Fruit fly (Drosophila melanogaster) whole organism, embryonic: ENCODE measurements around the gene CG43184.

ENCODE experiments used
- Adf1 ChIP-seq: fragments of 200-800 bp; sonication (Bioruptor generic); IDR thresholded peaks from 2 replicates; pipeline ENCODE4 v1.3.6; 2022; ENCODE audit warnings: missing biosample characterization, missing genetic modification characterization
- Aef1 ChIP-seq: fragments of 200-800 bp; sonication (Bioruptor generic); IDR thresholded peaks from 3 replicates; pipeline ENCODE4 v1.3.6; 2022; ENCODE audit warnings: missing biosample characterization, missing genetic modification characterization
- Awh ChIP-seq: fragments of 200-800 bp; sonication (Bioruptor generic); IDR thresholded peaks from 2 replicates; pipeline ENCODE4, ENCODE4 v1.3.6; 2022; ENCODE audit warnings: missing biosample characterization, missing genetic modification characterization
- CG11504 ChIP-seq: fragments of 200-800 bp; sonication (Bioruptor generic); optimal IDR thresholded peaks from 3 replicates; lab custom pipeline; 2019; ENCODE audit warnings: missing biosample characterization, mild to moderate bottlenecking, missing genetic modification characterization, moderate library complexity
- CG12219 ChIP-seq: fragments of 200-800 bp; sonication (Bioruptor generic); optimal IDR thresholded peaks from 3 replicates; lab custom pipeline; 2018; ENCODE audit warnings: missing biosample characterization, mild to moderate bottlenecking, missing genetic modification characterization
- CG12299 ChIP-seq: fragments of 200-800 bp; sonication (Bioruptor generic); optimal IDR thresholded peaks from 2 replicates; lab custom pipeline; 2018; ENCODE audit warnings: missing biosample characterization, mild to moderate bottlenecking, missing genetic modification characterization
- CG14710 ChIP-seq: fragments of 200-800 bp; sonication (Bioruptor generic); optimal IDR thresholded peaks from 3 replicates; lab custom pipeline; 2019; ENCODE audit warnings: missing biosample characterization, mild to moderate bottlenecking, missing genetic modification characterization, moderate library complexity
- CG14860 ChIP-seq: fragments of 200-800 bp; sonication (Bioruptor generic); IDR thresholded peaks from 3 replicates; pipeline ENCODE4 v1.3.6; 2022; ENCODE audit warnings: missing biosample characterization, missing genetic modification characterization; ENCODE audit not compliant: partially characterized antibody
- CG1603 ChIP-seq: fragments of 200-800 bp; sonication (Bioruptor generic); optimal IDR thresholded peaks from 2 replicates; lab custom pipeline; 2019; ENCODE audit warnings: missing biosample characterization, mild to moderate bottlenecking, missing genetic modification characterization, moderate library complexity
- CG17359 ChIP-seq: fragments of 200-800 bp; sonication (Bioruptor generic); optimal IDR thresholded peaks from 3 replicates; lab custom pipeline; 2018; ENCODE audit warnings: missing biosample characterization, mild to moderate bottlenecking, missing genetic modification characterization, moderate library complexity
- CG4328 ChIP-seq: fragments of 200-800 bp; sonication (Bioruptor generic); optimal IDR thresholded peaks from 3 replicates; lab custom pipeline; 2017; ENCODE audit warnings: missing biosample characterization, missing genetic modification reagents, missing genetic modification characterization
- CG5180 ChIP-seq: fragments of 200-800 bp; sonication (Bioruptor generic); optimal IDR thresholded peaks from 3 replicates; lab custom pipeline; 2017; ENCODE audit warnings: missing biosample characterization, missing genetic modification characterization, mild to moderate bottlenecking, moderate library complexity, missing genetic modification reagents
- CG6854 ChIP-seq: fragments of 200-800 bp; sonication (Bioruptor generic); optimal IDR thresholded peaks from 3 replicates; lab custom pipeline; 2017; ENCODE audit warnings: missing biosample characterization, mild to moderate bottlenecking, missing genetic modification characterization
- CG8290 ChIP-seq, 3 experiments: fragments of 200-800 bp; sonication (Bioruptor generic); optimal IDR thresholded peaks; 2 replicates each; lab custom pipeline; 2016 to 2019; ENCODE audit warnings: missing biosample characterization in 3 of 3, missing genetic modification characterization in 3 of 3, mild to moderate bottlenecking in 2 of 3, moderate library complexity in 1 of 3
- CG9932 ChIP-seq: fragments of 200-800 bp; sonication (Bioruptor generic); IDR thresholded peaks from 2 replicates; pipeline ENCODE4 v1.3.6; 2022; ENCODE audit warnings: missing biosample characterization, missing genetic modification characterization
- CTCF ChIP-seq: fragments of 200-800 bp; sonication (Bioruptor generic); optimal IDR thresholded peaks from 2 replicates; lab custom pipeline; 2017; ENCODE audit warnings: missing biosample characterization, mild to moderate bottlenecking, missing genetic modification characterization, moderate library complexity
- CkIIα-i1 ChIP-seq: fragments of 200-800 bp; sonication (Bioruptor generic); IDR thresholded peaks from 2 replicates; pipeline ENCODE4 v1.3.6; 2022; ENCODE audit warnings: missing biosample characterization, missing genetic modification characterization
- Hand ChIP-seq: fragments of 200-800 bp; sonication (Bioruptor generic); optimal IDR thresholded peaks from 2 replicates; lab custom pipeline; 2017; ENCODE audit warnings: mild to moderate bottlenecking, missing biosample characterization, missing genetic modification reagents, missing genetic modification characterization
- Hmr ChIP-seq: fragments of 200-800 bp; sonication (Bioruptor generic); optimal IDR thresholded peaks from 3 replicates; lab custom pipeline; 2017; ENCODE audit warnings: mild to moderate bottlenecking, missing biosample characterization, missing genetic modification reagents, missing genetic modification characterization
- Kr ChIP-seq: fragments of 200-800 bp; sonication (Bioruptor generic); optimal IDR thresholded peaks from 2 replicates; lab custom pipeline; 2017; ENCODE audit warnings: missing biosample characterization, mild to moderate bottlenecking, missing genetic modification characterization
- Mes4 ChIP-seq: fragments of 200-800 bp; sonication (Bioruptor generic); optimal IDR thresholded peaks from 2 replicates; lab custom pipeline; 2016; ENCODE audit warnings: missing biosample characterization, missing genetic modification characterization
- NK7.1 ChIP-seq: fragments of 200-800 bp; sonication (Bioruptor generic); optimal IDR thresholded peaks from 3 replicates; lab custom pipeline; 2016; ENCODE audit warnings: missing biosample characterization, missing genetic modification characterization
- Nf-YB ChIP-seq: fragments of 200-800 bp; sonication (Bioruptor generic); optimal IDR thresholded peaks from 3 replicates; lab custom pipeline; 2019; ENCODE audit warnings: missing biosample characterization, mild to moderate bottlenecking, missing genetic modification characterization, moderate library complexity
- Side ChIP-seq: fragments of 200-800 bp; sonication (Bioruptor generic); optimal IDR thresholded peaks from 2 replicates; lab custom pipeline; 2016; ENCODE audit warnings: missing biosample characterization, missing genetic modification characterization
- Sox102F ChIP-seq: fragments of 200-800 bp; sonication (Bioruptor generic); optimal IDR thresholded peaks from 2 replicates; lab custom pipeline; 2018; ENCODE audit warnings: missing biosample characterization, mild to moderate bottlenecking, missing genetic modification characterization, moderate library complexity
- Tbp ChIP-seq: fragments of >200 bp; optimal IDR thresholded peaks from 2 replicates; lab custom pipeline; 2018; ENCODE audit warnings: missing biosample characterization, missing genetic modification characterization
- abd-A ChIP-seq: fragments of 200-800 bp; sonication (Bioruptor generic); optimal IDR thresholded peaks from 3 replicates; lab custom pipeline; 2019; ENCODE audit warnings: missing biosample characterization, mild to moderate bottlenecking, missing genetic modification characterization, moderate library complexity
- chn ChIP-seq: fragments of 200-800 bp; sonication (Bioruptor generic); optimal IDR thresholded peaks from 2 replicates; lab custom pipeline; 2016; ENCODE audit warnings: missing biosample characterization, missing genetic modification characterization
- disco-r ChIP-seq: fragments of 200-800 bp; sonication (Bioruptor generic); optimal IDR thresholded peaks from 2 replicates; lab custom pipeline; 2016; ENCODE audit warnings: missing biosample characterization, missing genetic modification characterization
- esg ChIP-seq: fragments of 200-800 bp; sonication (Bioruptor generic); conservative IDR thresholded peaks from 2 replicates; pipeline ENCODE4 v1.3.6; 2022; ENCODE audit warnings: missing biosample characterization, missing genetic modification characterization
- eve ChIP-seq, 2 experiments: fragments of >200 bp; optimal IDR thresholded peaks; 2 replicates each; lab custom pipeline; 2017; ENCODE audit warnings: missing biosample characterization in 2 of 2, missing genetic modification characterization in 2 of 2
- fd102C ChIP-seq: fragments of 200-800 bp; sonication (Bioruptor generic); optimal IDR thresholded peaks from 2 replicates; lab custom pipeline; 2018; ENCODE audit warnings: missing biosample characterization, mild to moderate bottlenecking, missing genetic modification characterization, moderate library complexity
- ftz-f1 ChIP-seq: fragments of 200-800 bp; sonication (Bioruptor generic); optimal IDR thresholded peaks from 2 replicates; lab custom pipeline; 2016; ENCODE audit warnings: missing biosample characterization, missing genetic modification characterization
- gce ChIP-seq: fragments of 200-800 bp; sonication (Bioruptor generic); IDR thresholded peaks from 3 replicates; pipeline ENCODE4 v1.3.6; 2022; ENCODE audit warnings: missing biosample characterization, missing genetic modification characterization
- gsb ChIP-seq: fragments of 200-800 bp; sonication (Bioruptor generic); IDR thresholded peaks from 2 replicates; pipeline ENCODE4 v1.3.6; 2022; ENCODE audit warnings: missing biosample characterization, missing genetic modification characterization
- gsb-n ChIP-seq: fragments of 200-800 bp; sonication (Bioruptor generic); optimal IDR thresholded peaks from 3 replicates; lab custom pipeline; 2018; ENCODE audit warnings: missing biosample characterization, mild to moderate bottlenecking, missing genetic modification characterization
- gt ChIP-seq: fragments of 200-800 bp; sonication (Bioruptor generic); IDR thresholded peaks from 2 replicates; pipeline ENCODE4 v1.3.6; 2022; ENCODE audit warnings: missing biosample characterization, missing genetic modification characterization
- mam ChIP-seq: fragments of 200-800 bp; sonication (Bioruptor generic); optimal IDR thresholded peaks from 3 replicates; lab custom pipeline; 2016; ENCODE audit warnings: missing biosample characterization, missing genetic modification characterization
- p53 ChIP-seq: fragments of 200-800 bp; sonication (Bioruptor generic); optimal IDR thresholded peaks from 2 replicates; lab custom pipeline; 2016; ENCODE audit warnings: missing biosample characterization, missing genetic modification characterization
- pros ChIP-seq: fragments of 200-800 bp; sonication (Bioruptor generic); optimal IDR thresholded peaks from 3 replicates; lab custom pipeline; 2019; ENCODE audit warnings: missing biosample characterization, mild to moderate bottlenecking, missing genetic modification characterization, moderate library complexity
- salm ChIP-seq: fragments of 200-800 bp; sonication (Bioruptor generic); optimal IDR thresholded peaks from 2 replicates; lab custom pipeline; 2018; ENCODE audit warnings: missing biosample characterization, mild to moderate bottlenecking, missing genetic modification characterization
- sisA ChIP-seq: fragments of 200-800 bp; sonication (Bioruptor generic); IDR thresholded peaks from 2 replicates; pipeline ENCODE4 v1.3.6; 2022; ENCODE audit warnings: missing biosample characterization, missing genetic modification characterization
- so ChIP-seq: fragments of 200-800 bp; sonication (Bioruptor generic); IDR thresholded peaks from 3 replicates; pipeline ENCODE4 v1.3.6; 2022; ENCODE audit warnings: missing biosample characterization, missing genetic modification characterization
- stc ChIP-seq: fragments of 200-800 bp; sonication (Bioruptor generic); IDR thresholded peaks from 2 replicates; pipeline ENCODE4 v1.3.6; 2022; ENCODE audit warnings: missing biosample characterization, missing genetic modification characterization
- tin ChIP-seq: fragments of 200-800 bp; sonication (Bioruptor generic); optimal IDR thresholded peaks from 3 replicates; lab custom pipeline; 2016; ENCODE audit warnings: missing biosample characterization, missing genetic modification characterization
- tll ChIP-seq, 2 experiments: fragments of 200-800 bp in 1 of 2; fragments of >200 bp in 1 of 2; sonication (Bioruptor generic) in 1 of 2; optimal IDR thresholded peaks; 2 replicates each; lab custom pipeline; 2017 to 2019; ENCODE audit warnings: missing biosample characterization in 2 of 2, missing genetic modification characterization in 2 of 2, mild to moderate bottlenecking in 1 of 2, moderate library complexity in 1 of 2
- toy ChIP-seq: fragments of 200-800 bp; sonication (Bioruptor generic); IDR thresholded peaks from 2 replicates; pipeline ENCODE4 v1.3.6; 2022; ENCODE audit warnings: missing biosample characterization, missing genetic modification characterization
- trh ChIP-seq: fragments of 200-800 bp; sonication (Bioruptor generic); optimal IDR thresholded peaks from 2 replicates; lab custom pipeline; 2016; ENCODE audit warnings: missing biosample characterization, missing genetic modification characterization
- ttk ChIP-seq: fragments of 200-800 bp; sonication (Bioruptor generic); IDR thresholded peaks from 2 replicates; pipeline ENCODE4 v2.1.2; 2022; ENCODE audit warnings: missing biosample characterization, missing genetic modification characterization
- tup ChIP-seq: fragments of 200-800 bp; sonication (Bioruptor generic); optimal IDR thresholded peaks from 2 replicates; lab custom pipeline; 2016; ENCODE audit warnings: missing biosample characterization, mild to moderate bottlenecking, missing genetic modification characterization, moderate library complexity
- vvl ChIP-seq: fragments of 200-800 bp; sonication (Bioruptor generic); IDR thresholded peaks from 2 replicates; pipeline ENCODE4 v1.3.6; 2022; ENCODE audit warnings: missing biosample characterization, missing genetic modification characterization

CG43184 gene

DNA sequence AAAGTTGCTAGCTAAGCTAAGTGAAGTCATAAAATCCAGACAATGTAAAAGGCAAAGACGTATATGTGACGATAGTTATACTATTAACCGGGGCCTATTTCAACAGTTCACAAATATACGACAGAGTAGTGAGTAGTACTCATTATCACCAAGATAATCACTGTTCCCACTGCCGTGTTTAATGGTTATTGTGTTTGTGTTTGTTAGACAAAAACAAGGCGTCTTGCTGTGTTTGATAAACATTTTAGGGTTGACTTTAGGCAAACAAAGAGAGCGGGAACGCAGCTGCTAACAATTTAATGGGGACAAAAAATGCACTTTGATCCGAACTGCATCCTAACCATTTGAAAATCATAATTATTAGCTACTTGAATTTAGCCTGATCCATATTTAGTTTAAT lies 27.9 kb downstream of the CG43184 start (continued):
- TF ChIP-seq ftz-f1 (GFP tag; lab: Kevin White, UChicago) (no peak), tin (GFP tag; lab: Kevin White, UChicago) (peak; percentile 30), CG1603 (tag; lab: Kevin White, UChicago) (peak; percentile 93), Nf-YB (peak; percentile 56), Side (peak; percentile 68), Hand (GFP tag; lab: Kevin White, UChicago) (no peak), vvl (GFP tag; lab: Robert Waterston, UW) (no peak), disco-r (GFP tag; lab: Kevin White, UChicago) (peak; percentile 28), trh (no peak), eve (GFP tag; optimal IDR thresholded peaks at IDR 0.05; lab: Kevin White, UChicago) (peak in 1 of 2 experiments; percentile 39), Awh (GFP tag; lab: Robert Waterston, UW) (peak; percentile 58; the same call in 1 of the 2 replicates), gt (GFP tag; lab: Robert Waterston, UW) (no peak), Kr (GFP tag; lab: Kevin White, UChicago) (peak; percentile 95), NK7.1 (peak; percentile 18), CG14860 (no peak), pros (no peak), salm (tag; lab: Kevin White, UChicago) (peak; percentile 78), esg (GFP tag; lab: Robert Waterston, UW) (no peak), Tbp (no peak), gsb (GFP tag; lab: Robert Waterston, UW) (no peak), toy (GFP tag; lab: Robert Waterston, UW) (no peak), Hmr (GFP tag; lab: Kevin White, UChicago) (peak; percentile 18), gce (GFP tag; lab: Robert Waterston, UW) (no peak), Aef1 (no peak), CG4328 (GFP tag; lab: Kevin White, UChicago) (peak; percentile 19), sisA (GFP tag; lab: Robert Waterston, UW) (no peak), tll (GFP tag; optimal IDR thresholded peaks at IDR 0.05; lab: Kevin White, UChicago) (peak in 1 of 2 experiments; percentile 57), CG11504 (tag; lab: Kevin White, UChicago) (peak; percentile 72), CG8290 (GFP tag; optimal IDR thresholded peaks at IDR 0.05; lab: Kevin White, UChicago) (peak; percentile 61), CG8290 (tag; optimal IDR thresholded peaks at IDR 0.05; lab: Kevin White, UChicago) (peak; percentile 64 to 88), Sox102F (GFP tag; lab: Kevin White, UChicago) (peak; percentile 68), mam (GFP tag; lab: Kevin White, UChicago) (no peak), p53 (GFP tag; lab: Kevin White, UChicago) (peak; percentile 24), tup (GFP tag; lab: Kevin White, UChicago) (peak; percentile 56), CG9932 (GFP tag; lab: Robert Waterston, UW) (no peak), CG6854 (GFP tag; lab: Kevin White, UChicago) (peak; percentile 18), Mes4 (GFP tag; lab: Kevin White, UChicago) (peak; percentile 69), CTCF (GFP tag; lab: Kevin White, UChicago) (peak; percentile 57), CG17359 (peak; percentile 88), CG12299 (peak; percentile 55), fd102C (GFP tag; lab: Kevin White, UChicago) (peak; percentile 88), Adf1 (no peak), so (GFP tag; lab: Robert Waterston, UW) (no peak), CG12219 (GFP tag; lab: Kevin White, UChicago) (peak; percentile 80), gsb-n (tag; lab: Kevin White, UChicago) (peak; percentile 92), abd-A (no peak), CG5180 (peak; percentile 61), CkIIα-i1 (GFP tag; lab: Robert Waterston, UW) (no peak), CG14710 (tag; lab: Kevin White, UChicago) (peak; percentile 83), stc (GFP tag; lab: Robert Waterston, UW) (peak; percentile 20; the same call in 1 of the 2 replicates), chn (GFP tag; lab: Kevin White, UChicago) (no peak), ttk (GFP tag; lab: Robert Waterston, UW) (no peak)
